Fruit fly (Drosophila melanogaster) whole organism, wandering third instar larva: Measurements from ENCODE around the gene CstF50.

ENCODE experiments used
- CG9705 ChIP-seq: fragments of 200-800 bp; sonication (Bioruptor generic); optimal IDR thresholded peaks from 2 replicates; lab custom pipeline; 2018; ENCODE audit warnings: missing biosample characterization, mild to moderate bottlenecking, missing genetic modification characterization
- CrebA ChIP-seq: fragments of 200-800 bp; sonication (Bioruptor generic); optimal IDR thresholded peaks from 2 replicates; lab custom pipeline; 2016; ENCODE audit warnings: missing biosample characterization, mild to moderate bottlenecking, missing genetic modification characterization, borderline replicate concordance
- Dif ChIP-seq: fragments of 200-275, 200-300 bp; sonication (Bioruptor generic); optimal IDR thresholded peaks from 2 replicates; lab custom pipeline; 2018; ENCODE audit warnings: missing biosample characterization, missing genetic modification characterization; ENCODE audit not compliant: partially characterized antibody
- GATAd ChIP-seq: sonication (Bioruptor generic); optimal IDR thresholded peaks from 2 replicates; lab custom pipeline; 2016; ENCODE audit warnings: missing biosample characterization, missing genetic modification characterization
- HLH106 ChIP-seq: fragments of 200-800 bp; optimal IDR thresholded peaks from 3 replicates; lab custom pipeline; 2019; ENCODE audit warnings: missing biosample characterization, mild to moderate bottlenecking, missing genetic modification characterization, moderate library complexity
- Hr78 ChIP-seq: fragments of >200 bp; optimal IDR thresholded peaks from 2 replicates; lab custom pipeline; 2017; ENCODE audit warnings: missing biosample characterization, missing genetic modification characterization
- Hr83 ChIP-seq: fragments of 200-300 bp; sonication (Bioruptor generic); optimal IDR thresholded peaks from 2 replicates; lab custom pipeline; 2016; ENCODE audit warnings: missing biosample characterization, mild to moderate bottlenecking, missing genetic modification characterization, moderate library complexity; ENCODE audit not compliant: poor library complexity, severe bottlenecking
- Mio ChIP-seq: sonication (Bioruptor generic); optimal IDR thresholded peaks from 2 replicates; lab custom pipeline; 2016; ENCODE audit warnings: missing biosample characterization, missing genetic modification characterization
- Myc ChIP-seq: fragments of >200 bp; optimal IDR thresholded peaks from 2 replicates; lab custom pipeline; 2017
- OdsH ChIP-seq: fragments of 200-800 bp; sonication (Bioruptor generic); optimal IDR thresholded peaks from 2 replicates; lab custom pipeline; 2016; ENCODE audit warnings: missing biosample characterization, mild to moderate bottlenecking, missing genetic modification characterization
- Rel ChIP-seq, 2 experiments: fragments of 200-800 bp; sonication (Bioruptor generic) in 1 of 2; optimal IDR thresholded peaks; 2 replicates in 1 of 2; 3 replicates in 1 of 2; lab custom pipeline; 2016 to 2019; ENCODE audit warnings: mild to moderate bottlenecking in 2 of 2, missing biosample characterization in 2 of 2, missing genetic modification characterization in 2 of 2, moderate library complexity in 1 of 2
- Sp1 ChIP-seq: fragments of 200-800 bp; sonication (Bioruptor generic); optimal IDR thresholded peaks from 3 replicates; lab custom pipeline; 2019; ENCODE audit warnings: missing biosample characterization, mild to moderate bottlenecking, missing genetic modification characterization, moderate library complexity
- Vsx2 ChIP-seq: fragments of 200-300, 225-300 bp; sonication (Bioruptor generic); optimal IDR thresholded peaks from 2 replicates; lab custom pipeline; 2018; ENCODE audit warnings: missing biosample characterization, missing genetic modification characterization; ENCODE audit not compliant: partially characterized antibody
- br ChIP-seq: fragments of 200-800 bp; sonication (Bioruptor generic); optimal IDR thresholded peaks from 2 replicates; lab custom pipeline; 2016; ENCODE audit warnings: missing biosample characterization, missing genetic modification characterization
- brk ChIP-seq: fragments of 200-800 bp; sonication (Bioruptor generic); optimal IDR thresholded peaks from 2 replicates; lab custom pipeline; 2016; ENCODE audit warnings: missing biosample characterization, mild to moderate bottlenecking, missing genetic modification characterization
- dsf ChIP-seq: sonication (Bioruptor generic); optimal IDR thresholded peaks from 2 replicates; lab custom pipeline; 2016; ENCODE audit warnings: missing biosample characterization, missing genetic modification characterization, borderline replicate concordance
- ey ChIP-seq: fragments of 200-800 bp; sonication (Bioruptor generic); optimal IDR thresholded peaks from 2 replicates; lab custom pipeline; 2016; ENCODE audit warnings: missing biosample characterization, missing genetic modification characterization
- foxo ChIP-seq, 2 experiments: fragments of 200-800 bp; sonication (Bioruptor generic); optimal IDR thresholded peaks; 2 replicates in 1 of 2; 3 replicates in 1 of 2; lab custom pipeline; 2016 to 2017; ENCODE audit warnings: missing biosample characterization in 2 of 2, missing genetic modification characterization in 2 of 2
- fru ChIP-seq: fragments of 200-800 bp; sonication (Bioruptor generic); optimal IDR thresholded peaks from 3 replicates; lab custom pipeline; 2016; ENCODE audit warnings: missing biosample characterization, mild to moderate bottlenecking, missing genetic modification characterization
- h ChIP-seq: fragments of 200-800 bp; sonication (Bioruptor generic); optimal IDR thresholded peaks from 3 replicates; lab custom pipeline; 2016; ENCODE audit warnings: missing biosample characterization, mild to moderate bottlenecking, missing genetic modification characterization
- pan ChIP-seq: fragments of >200 bp; optimal IDR thresholded peaks from 2 replicates; lab custom pipeline; 2017
- psq ChIP-seq: fragments of 200-800 bp; sonication (Bioruptor generic); optimal IDR thresholded peaks from 3 replicates; lab custom pipeline; 2017; ENCODE audit warnings: missing biosample characterization, mild to moderate bottlenecking, missing genetic modification characterization, moderate library complexity
- rgr ChIP-seq: fragments of 200-800 bp; sonication (Bioruptor generic); optimal IDR thresholded peaks from 3 replicates; lab custom pipeline; 2016; ENCODE audit warnings: missing biosample characterization, mild to moderate bottlenecking, missing genetic modification characterization
- sage ChIP-seq: fragments of 200-800 bp; sonication (Bioruptor generic); optimal IDR thresholded peaks from 2 replicates; lab custom pipeline; 2016; ENCODE audit warnings: missing biosample characterization, mild to moderate bottlenecking, missing genetic modification characterization
- sv ChIP-seq: fragments of 200-800 bp; sonication (Bioruptor generic); optimal IDR thresholded peaks from 3 replicates; lab custom pipeline; 2016; ENCODE audit warnings: missing biosample characterization, missing genetic modification characterization
- tai ChIP-seq: sonication (Bioruptor generic); optimal IDR thresholded peaks from 2 replicates; lab custom pipeline; 2016; ENCODE audit warnings: missing biosample characterization, missing genetic modification characterization

Gene CstF50

dm6 chr3R:31736776-31737175 lies at the start of gene CstF50, which contains the start of gene CG11563:
TSS of gene CstF50 (minus strand) at chr3R:31736963.
TSS of gene CG11563 (plus strand) at chr3R:31737035.
- TF ChIP-seq Myc: peak; percentile 38
- no peak for TF ChIP-seq br (GFP tag; lab: Kevin White, UChicago)

dm6 chr3R:31777482-31778165 lies 40.9 kb upstream of the CstF50 start:
- TF ChIP-seq psq (peak; percentile 17), brk (no peak), Dif (peak; percentile 66), tai (GFP tag; lab: Kevin White, UChicago) (no peak), Vsx2 (GFP tag; lab: Kevin White, UChicago) (no peak), dsf (GFP tag; lab: Kevin White, UChicago) (no peak), Rel (GFP tag; optimal IDR thresholded peaks at IDR 0.05; lab: Kevin White, UChicago) (peak; percentile 20), Rel (tag; optimal IDR thresholded peaks at IDR 0.05; lab: Kevin White, UChicago) (no peak), OdsH (GFP tag; lab: Kevin White, UChicago) (peak; percentile 9)

- TF ChIP-seq foxo (GFP tag; optimal IDR thresholded peaks at IDR 0.05; lab: Kevin White, UChicago): peak in 1 of 2 experiments; percentile 81
- TF ChIP-seq GATAd (GFP tag; lab: Kevin White, UChicago): peak; percentile 34
- peak; percentile 57 for TF ChIP-seq ey (GFP tag; lab: Kevin White, UChicago)
- TF ChIP-seq CrebA (GFP tag; lab: Kevin White, UChicago): no peak
- no peak for TF ChIP-seq Hr78 (GFP tag; lab: Kevin White, UChicago)
- TF ChIP-seq h: peak; percentile 67
- no peak for TF ChIP-seq brk
- peak; percentile 83 for TF ChIP-seq HLH106 (tag; lab: Kevin White, UChicago)
- peak; percentile 44 for TF ChIP-seq sage (GFP tag; lab: Kevin White, UChicago)
- TF ChIP-seq Hr83 (GFP tag; lab: Kevin White, UChicago): peak; percentile 73
- no peak for TF ChIP-seq Rel (GFP tag; optimal IDR thresholded peaks at IDR 0.05; lab: Kevin White, UChicago)
- TF ChIP-seq Rel (tag; optimal IDR thresholded peaks at IDR 0.05; lab: Kevin White, UChicago): peak; percentile 33
- peak; percentile 78 for TF ChIP-seq Sp1 (GFP tag; lab: Kevin White, UChicago)
- TF ChIP-seq rgr (GFP tag; lab: Kevin White, UChicago): peak; percentile 60
- TF ChIP-seq psq: peak; percentile 73
- peak; percentile 66 for TF ChIP-seq fru (GFP tag; lab: Kevin White, UChicago)
- TF ChIP-seq OdsH (GFP tag; lab: Kevin White, UChicago): peak; percentile 58
- no peak for TF ChIP-seq Mio (GFP tag; lab: Kevin White, UChicago)
- TF ChIP-seq CG9705 (GFP tag; lab: Kevin White, UChicago): peak; percentile 69
- TF ChIP-seq Dif: no peak
- TF ChIP-seq sv (GFP tag; lab: Kevin White, UChicago): peak; percentile 50
- no peak for TF ChIP-seq pan (lab: Kevin White, UChicago)
- TF ChIP-seq, all 38 proteins: peak for 15
Observed at dm6 chr3R:31776583-31777362, 40.0 kb upstream of the CstF50 start, which contains the start of the genes CG2126 and faf. TSS of gene CG2126 (minus strand) at chr3R:31776652. TSS of gene faf (plus strand) at chr3R:31777020.

dm6 chr3R:31771790-31772576 lies 35.2 kb upstream of the CstF50 start, which contains the start of the genes betaGlu and sip3:
TSS of gene betaGlu (minus strand) at chr3R:31771848.
TSS of gene sip3 (plus strand) at chr3R:31772219.
- TF ChIP-seq foxo (GFP tag; optimal IDR thresholded peaks at IDR 0.05; lab: Kevin White, UChicago) (peak in 1 of 2 experiments; percentile 5), Sp1 (GFP tag; lab: Kevin White, UChicago) (peak; percentile 26), sage (GFP tag; lab: Kevin White, UChicago) (peak; percentile 59), sv (GFP tag; lab: Kevin White, UChicago) (peak; percentile 16), rgr (GFP tag; lab: Kevin White, UChicago) (peak; percentile 19), GATAd (GFP tag; lab: Kevin White, UChicago) (no peak), HLH106 (tag; lab: Kevin White, UChicago) (peak; percentile 12), br (GFP tag; lab: Kevin White, UChicago) (no peak), h (peak; percentile 32)
